Worm (Caenorhabditis elegans): ENCODE data around the gene F08C6.18.

- TF ChIP-seq elt-3 (tag; optimal IDR thresholded peaks at IDR 0.05) (no peak), ztf-11 (tag; optimal IDR thresholded peaks at IDR 0.05) (no peak), alr-1 (tag; optimal IDR thresholded peaks at IDR 0.05; ENCODE audit: borderline replicate concordance) (no peak), lin-13 (GFP tag; optimal IDR thresholded peaks at IDR 0.05) (no peak), fos-1 (tag; optimal IDR thresholded peaks at IDR 0.05) (no peak), nhr-11 (tag; optimal IDR thresholded peaks at IDR 0.05) (no peak)
Observed at ce11 chrX:7565005-7565404, 8.4 kb downstream of the F08C6.18 start, which contains the start of gene vps-52.
